Worm (Caenorhabditis elegans): Measurements from ENCODE around the gene sre-6.

Gene sre-6

ce11 chrV:10736756-10737155 lies 25.8 kb downstream of the sre-6 start, which contains the start of the genes mre-11 and wdr-5.3 (continued):
- no peak for TF ChIP-seq unc-62 (GFP tag; optimal IDR thresholded peaks at IDR 0.05)
- no peak for TF ChIP-seq nhr-12 (tag; optimal IDR thresholded peaks at IDR 0.05)
- TF ChIP-seq mep-1 (tag; optimal IDR thresholded peaks at IDR 0.05): peak; percentile 68
- TF ChIP-seq sox-4 (tag; optimal IDR thresholded peaks at IDR 0.05): peak; percentile 52
- no peak for TF ChIP-seq hlh-17 (GFP tag; optimal IDR thresholded peaks at IDR 0.05; ENCODE audit: borderline replicate concordance)
- no peak for TF ChIP-seq Y116A8C.19 (tag; optimal IDR thresholded peaks at IDR 0.05; ENCODE audit: borderline replicate concordance)
- no peak for TF ChIP-seq jun-1 (tag; optimal IDR thresholded peaks at IDR 0.05)
- no peak for TF ChIP-seq tbx-2 (tag; optimal IDR thresholded peaks at IDR 0.05)
- peak; percentile 90 for TF ChIP-seq lir-3 (tag; optimal IDR thresholded peaks at IDR 0.05; ENCODE audit: poor library complexity)
- TF ChIP-seq pax-3 (tag; optimal IDR thresholded peaks at IDR 0.05): peak; percentile 60
- TF ChIP-seq ceh-63 (GFP tag; optimal IDR thresholded peaks at IDR 0.05): no peak
- TF ChIP-seq lin-13 (GFP tag; optimal IDR thresholded peaks at IDR 0.05): peak; percentile 56
- TF ChIP-seq egl-27 (tag; optimal IDR thresholded peaks at IDR 0.05): no peak
- TF ChIP-seq C16A3.4 (tag; optimal IDR thresholded peaks at IDR 0.05): peak; percentile 50
- peak; percentile 70 to 90 for TF ChIP-seq efl-1 (optimal IDR thresholded peaks at IDR 0.05)
- TF ChIP-seq efl-1 (GFP tag; optimal IDR thresholded peaks at IDR 0.05 in 1 of 2): peak; percentile 89 to 99
- TF ChIP-seq nhr-77 (tag; optimal IDR thresholded peaks at IDR 0.05): no peak
- TF ChIP-seq unc-30 (tag; optimal IDR thresholded peaks at IDR 0.05): no peak
- TF ChIP-seq irx-1 (tag; optimal IDR thresholded peaks at IDR 0.05): peak; percentile 68
- TF ChIP-seq pag-3 (tag; optimal IDR thresholded peaks at IDR 0.05; ENCODE audit: borderline replicate concordance, insufficient read depth): no peak
- TF ChIP-seq F16B12.6 (tag; optimal IDR thresholded peaks at IDR 0.05): peak; percentile 33
- no peak for TF ChIP-seq hlh-4 (tag; optimal IDR thresholded peaks at IDR 0.05)
- no peak for TF ChIP-seq aly-2 (tag; optimal IDR thresholded peaks at IDR 0.05)
- peak; percentile 49 for TF ChIP-seq snpc-4 (tag; optimal IDR thresholded peaks at IDR 0.05)
- TF ChIP-seq nhr-76 (tag; optimal IDR thresholded peaks at IDR 0.05): no peak
- peak; percentile 71 for TF ChIP-seq nhr-90 (tag; optimal IDR thresholded peaks at IDR 0.05; ENCODE audit: poor library complexity)
- no peak for TF ChIP-seq zip-4 (GFP tag; optimal IDR thresholded peaks at IDR 0.05)
- no peak for TF ChIP-seq nhr-28 (tag; optimal IDR thresholded peaks at IDR 0.05)
- no peak for TF ChIP-seq vab-15 (tag; optimal IDR thresholded peaks at IDR 0.05)
- TF ChIP-seq snu-23 (GFP tag; optimal IDR thresholded peaks at IDR 0.05): peak; percentile 80
- no peak for TF ChIP-seq fkh-10 (GFP tag; optimal IDR thresholded peaks at IDR 0.05)
- TF ChIP-seq alr-1 (tag; optimal IDR thresholded peaks at IDR 0.05; ENCODE audit: borderline replicate concordance): no peak
- peak; percentile 29 for TF ChIP-seq C04F5.9 (tag; optimal IDR thresholded peaks at IDR 0.05)
- peak; percentile 97 for TF ChIP-seq rnt-1 (tag; optimal IDR thresholded peaks at IDR 0.05)
- peak; percentile 75 for TF ChIP-seq xbp-1 (tag; optimal IDR thresholded peaks at IDR 0.05)
- peak; percentile 84 to 92 (median 88) for TF ChIP-seq dpl-1 (GFP tag; optimal IDR thresholded peaks at IDR 0.05)
- no peak for TF ChIP-seq nhr-11 (tag; optimal IDR thresholded peaks at IDR 0.05)
- no peak for TF ChIP-seq aha-1 (tag; optimal IDR thresholded peaks at IDR 0.05)
- TF ChIP-seq lin-35 (GFP tag; optimal IDR thresholded peaks at IDR 0.05): peak; percentile 85 to 92
- TF ChIP-seq ztf-4 (tag; optimal IDR thresholded peaks at IDR 0.05): no peak
- TF ChIP-seq nhr-47 (tag; optimal IDR thresholded peaks at IDR 0.05): peak; percentile 79
- no peak for TF ChIP-seq efl-3 (GFP tag; optimal IDR thresholded peaks at IDR 0.05)
- TF ChIP-seq unc-98 (GFP tag; IDR thresholded peaks at IDR 0.05): no peak
- TF ChIP-seq mab-9 (GFP tag; IDR thresholded peaks at IDR 0.05): no peak
- no peak for TF ChIP-seq ets-5 (GFP tag; IDR thresholded peaks at IDR 0.05)
